Worm (Caenorhabditis elegans) whole organism, L4 larva: ENCODE results near the gene hpd-1.

Experiments
- F37D6.2 ChIP-seq: sonication (generic microtip); optimal IDR thresholded peaks from 2 replicates; lab custom pipeline; 2016; ENCODE audit warnings: mild to moderate bottlenecking, missing genetic modification characterization, missing compliant biosample characterization
- T26A8.4 ChIP-seq: fragments of 200-800 bp; sonication (Bioruptor generic); IDR thresholded peaks from 2 replicates; pipeline ENCODE4 v1.3.6; 2022; ENCODE audit warnings: missing genetic modification characterization, missing compliant biosample characterization
- aha-1 ChIP-seq: fragments of 150-350 bp; peaks from one replicate; lab custom pipeline; 2014; ENCODE audit warnings: missing biosample characterization, missing genetic modification characterization
- aly-2 ChIP-seq: sonication (generic microtip); optimal IDR thresholded peaks from 2 replicates; lab custom pipeline; 2018; ENCODE audit warnings: missing biosample characterization, missing genetic modification characterization
- arid-1 ChIP-seq: fragments of 200-800 bp; sonication (Bioruptor generic); conservative IDR thresholded peaks from 2 replicates; pipeline ENCODE4 v1.3.6; 2022; ENCODE audit warnings: missing genetic modification reagents, missing genetic modification characterization, missing compliant biosample characterization
- ceh-20 ChIP-seq: fragments of 200-800 bp; sonication (Bioruptor generic); IDR thresholded peaks from 2 replicates; pipeline ENCODE4 v1.3.6; 2022; ENCODE audit warnings: missing genetic modification reagents, missing genetic modification characterization, missing compliant biosample characterization
- ceh-28 ChIP-seq: fragments of 150-350 bp; optimal IDR thresholded peaks from 2 replicates; lab custom pipeline; 2014; ENCODE audit warnings: missing biosample characterization, missing genetic modification reagents, missing genetic modification characterization
- cey-2 ChIP-seq: sonication (generic microtip); optimal IDR thresholded peaks from 3 replicates; lab custom pipeline; 2017; ENCODE audit warnings: missing genetic modification characterization, mild to moderate bottlenecking, missing compliant biosample characterization, antibody characterized with exemption, borderline replicate concordance; ENCODE audit not compliant: insufficient read depth
- dmd-6 ChIP-seq: fragments of 200-800 bp; sonication (Bioruptor generic); IDR thresholded peaks from 2 replicates; pipeline ENCODE4 v1.3.6; 2022; ENCODE audit warnings: missing genetic modification reagents, missing genetic modification characterization, missing compliant biosample characterization
- dmd-9 ChIP-seq: fragments of 200-800 bp; sonication (Bioruptor generic); IDR thresholded peaks from 2 replicates; pipeline ENCODE4 v1.3.6; 2022; ENCODE audit warnings: missing genetic modification reagents, missing genetic modification characterization, missing compliant biosample characterization
- dpl-1 ChIP-seq: fragments of 150-350 bp; optimal IDR thresholded peaks from 2 replicates; lab custom pipeline; 2014; ENCODE audit warnings: missing biosample characterization, missing genetic modification reagents, missing genetic modification characterization
- fkh-10 ChIP-seq: fragments of 150-350 bp; optimal IDR thresholded peaks from 2 replicates; lab custom pipeline; 2014; ENCODE audit warnings: missing biosample characterization, missing genetic modification reagents, missing genetic modification characterization
- hif-1 ChIP-seq, 2 experiments: sonication (generic microtip); optimal IDR thresholded peaks; 2 replicates each; lab custom pipeline; 2016 to 2017; ENCODE audit warnings: missing compliant biosample characterization in 2 of 2, missing genetic modification characterization in 2 of 2, missing genetic modification reagents in 2 of 2, missing genotype in 2 of 2, mild to moderate bottlenecking in 1 of 2
- hlh-11 ChIP-seq: fragments of 200-800 bp; sonication (Bioruptor generic); optimal IDR thresholded peaks from 2 replicates; lab custom pipeline; 2018; ENCODE audit warnings: mild to moderate bottlenecking, missing genetic modification characterization, missing compliant biosample characterization
- hlh-30 ChIP-seq: sonication (generic microtip); optimal IDR thresholded peaks from 2 replicates; lab custom pipeline; 2017; ENCODE audit warnings: antibody characterized with exemption, mild to moderate bottlenecking, missing genetic modification characterization, missing compliant biosample characterization; ENCODE audit not compliant: insufficient read depth
- jun-1 ChIP-seq: fragments of 150-350 bp; optimal IDR thresholded peaks from 2 replicates; lab custom pipeline; 2014; ENCODE audit warnings: missing biosample characterization, missing genetic modification reagents, missing genetic modification characterization
- lin-1 ChIP-seq: fragments of 200-800 bp; sonication (Bioruptor generic); IDR thresholded peaks from 2 replicates; pipeline ENCODE4 v1.3.6; 2022; ENCODE audit warnings: missing genetic modification reagents, missing genetic modification characterization, missing compliant biosample characterization
- lin-13 ChIP-seq: fragments of 150-350 bp; optimal IDR thresholded peaks from 2 replicates; lab custom pipeline; 2014; ENCODE audit warnings: missing biosample characterization, missing genetic modification reagents, missing genetic modification characterization
- lin-38 ChIP-seq: fragments of 200-800 bp; sonication (Bioruptor generic); IDR thresholded peaks from 2 replicates; pipeline ENCODE4 v1.3.6; 2022; ENCODE audit warnings: missing genetic modification reagents, missing genetic modification characterization, missing compliant biosample characterization
- lir-3 ChIP-seq: sonication (generic microtip); optimal IDR thresholded peaks from 2 replicates; lab custom pipeline; 2016; ENCODE audit warnings: mild to moderate bottlenecking, missing genetic modification characterization, missing compliant biosample characterization
- lsy-2 ChIP-seq, 2 experiments: fragments of 150-350 bp in 1 of 2; sonication (generic microtip) in 1 of 2; optimal IDR thresholded peaks; 2 replicates each; lab custom pipeline; 2014 to 2017; ENCODE audit warnings: missing biosample characterization in 2 of 2, missing genetic modification characterization in 2 of 2
- madf-9 ChIP-seq: fragments of 200-800 bp; sonication (Bioruptor generic); conservative IDR thresholded peaks from 2 replicates; pipeline ENCODE4 v1.3.6; 2022; ENCODE audit warnings: missing genetic modification reagents, missing genetic modification characterization, missing compliant biosample characterization
- mdl-1 ChIP-seq, 2 experiments: fragments of 150-350 bp in 1 of 2; sonication (generic microtip) in 1 of 2; optimal IDR thresholded peaks; 2 replicates each; lab custom pipeline; 2014 to 2017; ENCODE audit warnings: missing biosample characterization in 2 of 2, missing genetic modification characterization in 2 of 2
- mep-1 ChIP-seq: fragments of 150-350 bp; sonication (generic microtip); optimal IDR thresholded peaks from 3 replicates; lab custom pipeline; 2014; ENCODE audit warnings: missing biosample characterization, missing genetic modification characterization
- mes-2 ChIP-seq: sonication (generic microtip); optimal IDR thresholded peaks from 2 replicates; lab custom pipeline; 2016; ENCODE audit warnings: missing genotype, mild to moderate bottlenecking, missing genetic modification characterization, missing compliant biosample characterization; ENCODE audit not compliant: poor library complexity, severe bottlenecking
- mxl-3 ChIP-seq: fragments of 200-800 bp; sonication (Bioruptor generic); optimal IDR thresholded peaks from 2 replicates; lab custom pipeline; 2018; ENCODE audit warnings: mild to moderate bottlenecking, missing genetic modification characterization, missing compliant biosample characterization
- nhr-11 ChIP-seq: fragments of 150-350 bp; optimal IDR thresholded peaks from 2 replicates; lab custom pipeline; 2014; ENCODE audit warnings: missing biosample characterization, missing genetic modification characterization
- nhr-25 ChIP-seq: sonication (generic microtip); optimal IDR thresholded peaks from 2 replicates; lab custom pipeline; 2017; ENCODE audit warnings: missing genetic modification characterization, mild to moderate bottlenecking, missing compliant biosample characterization, antibody characterized with exemption, moderate library complexity, borderline replicate concordance; ENCODE audit not compliant: insufficient read depth
- nhr-28 ChIP-seq: fragments of 150-350 bp; optimal IDR thresholded peaks from 2 replicates; lab custom pipeline; 2014; ENCODE audit warnings: missing biosample characterization, missing genetic modification characterization
- nhr-41 ChIP-seq: fragments of 200-800 bp; sonication (Bioruptor generic); IDR thresholded peaks from 2 replicates; pipeline ENCODE4 v1.3.6; 2022; ENCODE audit warnings: missing genetic modification reagents, missing genetic modification characterization, missing compliant biosample characterization
- nhr-42 ChIP-seq: fragments of 200-800 bp; sonication (Bioruptor generic); IDR thresholded peaks from 2 replicates; pipeline ENCODE4 v1.3.6; 2022; ENCODE audit warnings: missing genetic modification characterization, missing compliant biosample characterization
- nhr-48 ChIP-seq: sonication (generic microtip); optimal IDR thresholded peaks from 2 replicates; lab custom pipeline; 2016; ENCODE audit warnings: mild to moderate bottlenecking, missing genetic modification characterization, missing compliant biosample characterization
- nhr-6 ChIP-seq: fragments of 150-350 bp; optimal IDR thresholded peaks from 2 replicates; lab custom pipeline; 2014; ENCODE audit warnings: missing biosample characterization, missing genetic modification characterization
- nhr-77 ChIP-seq: fragments of 150-350 bp; optimal IDR thresholded peaks from 2 replicates; lab custom pipeline; 2014; ENCODE audit warnings: missing biosample characterization, missing genetic modification characterization
- php-3 ChIP-seq: fragments of 200-800 bp; sonication (Bioruptor generic); IDR thresholded peaks from 2 replicates; pipeline ENCODE4 v1.3.6; 2022; ENCODE audit warnings: missing genetic modification reagents, missing genetic modification characterization, missing compliant biosample characterization
- pqm-1 ChIP-seq: sonication (generic microtip); optimal IDR thresholded peaks from 2 replicates; lab custom pipeline; 2017; ENCODE audit warnings: missing biosample characterization, missing genetic modification characterization
- rbr-2 ChIP-seq: sonication (generic microtip); optimal IDR thresholded peaks from 2 replicates; lab custom pipeline; 2016; ENCODE audit warnings: missing genotype, missing genetic modification characterization, missing compliant biosample characterization
- skn-1 ChIP-seq: fragments of 150-350 bp; optimal IDR thresholded peaks from 2 replicates; lab custom pipeline; 2014; ENCODE audit warnings: missing biosample characterization, missing genetic modification characterization
- snpc-4 ChIP-seq: fragments of 150-350 bp; optimal IDR thresholded peaks from 2 replicates; lab custom pipeline; 2014; ENCODE audit warnings: missing biosample characterization, missing genetic modification characterization
- spr-1 ChIP-seq: sonication (generic microtip); optimal IDR thresholded peaks from 2 replicates; lab custom pipeline; 2016; ENCODE audit warnings: mild to moderate bottlenecking, missing genetic modification characterization, missing compliant biosample characterization
- unc-62 ChIP-seq, 3 experiments: fragments of 150-350 bp in 1 of 3; sonication (generic microtip); optimal IDR thresholded peaks in 2 of 3; peaks in 1 of 3; 1 replicate in 1 of 3; 2 replicates in 2 of 3; lab custom pipeline; 2014 to 2017; ENCODE audit warnings: missing biosample characterization in 3 of 3, missing genetic modification characterization in 3 of 3, missing genetic modification reagents in 3 of 3, missing genotype in 1 of 3
- zfp-2 ChIP-seq: sonication (generic microtip); optimal IDR thresholded peaks from 2 replicates; lab custom pipeline; 2016; ENCODE audit warnings: mild to moderate bottlenecking, missing genetic modification characterization, missing compliant biosample characterization
- ztf-7 ChIP-seq: fragments of 150-350 bp; optimal IDR thresholded peaks from 2 replicates; lab custom pipeline; 2014; ENCODE audit warnings: missing biosample characterization, missing genetic modification characterization

hpd-1 gene

ce11 chrIII:10524823-10525222, 10.5 kb upstream of the hpd-1 start (continued):
- TF ChIP-seq zfp-2 (tag; lab: Kevin White, UChicago): no peak
- TF ChIP-seq ceh-28 (tag; lab: Kevin White, UChicago): no peak
- no peak for TF ChIP-seq cey-2 (tag; lab: Kevin White, UChicago)

- TF ChIP-seq hlh-11 (tag; lab: Kevin White, UChicago) (peak; percentile 27), mes-2 (peak; percentile 4), unc-62 (GFP tag; optimal IDR thresholded peaks at IDR 0.05 in 1 of 2; lab: Kevin White, UChicago) (peak in 1 of 2 experiments; percentile 48), unc-62 (tag; optimal IDR thresholded peaks at IDR 0.05; lab: Kevin White, UChicago) (no peak), snpc-4 (tag; lab: Kevin White, UChicago) (no peak), mxl-3 (GFP tag; lab: Kevin White, UChicago) (peak; percentile 50), arid-1 (no peak), fkh-10 (GFP tag; lab: Kevin White, UChicago) (no peak), nhr-11 (tag; lab: Kevin White, UChicago) (peak; percentile 67), aha-1 (peak; percentile 82)
Observed at ce11 chrIII:10525927-10526326, 9.4 kb upstream of the hpd-1 start.

ce11 chrIII:10527446-10527845, 7.9 kb upstream of the hpd-1 start:
- TF ChIP-seq lir-3 (tag; lab: Kevin White, UChicago): no peak
- no peak for TF ChIP-seq spr-1 (tag; lab: Kevin White, UChicago)
- TF ChIP-seq madf-9 (GFP tag; lab: Robert Waterston, UW): no peak
- 0 out of 2 replicates have a peak, but pooled peaks have one; percentile 37 for TF ChIP-seq nhr-42 (GFP tag; lab: Robert Waterston, UW)
- peak in 1 of 2 experiments; percentile 53 for TF ChIP-seq unc-62 (GFP tag; optimal IDR thresholded peaks at IDR 0.05 in 1 of 2; lab: Kevin White, UChicago)
- TF ChIP-seq unc-62 (tag; optimal IDR thresholded peaks at IDR 0.05; lab: Kevin White, UChicago): no peak
- no peak for TF ChIP-seq dmd-9 (GFP tag; lab: Robert Waterston, UW)
- no peak for TF ChIP-seq skn-1 (tag; lab: Kevin White, UChicago)

ce11 chrIII:10533310-10533709, 2.0 kb upstream of the hpd-1 start:
- TF ChIP-seq lsy-2 (tag; optimal IDR thresholded peaks at IDR 0.05; lab: Kevin White, UChicago) (peak in 1 of 2 experiments; percentile 38), nhr-42 (GFP tag; lab: Robert Waterston, UW) (no peak), mdl-1 (tag; optimal IDR thresholded peaks at IDR 0.05; lab: Kevin White, UChicago) (peak; percentile 10 to 85), jun-1 (tag; lab: Kevin White, UChicago) (peak; percentile 55), hlh-30 (tag; lab: Kevin White, UChicago) (peak; percentile 85), ceh-28 (tag; lab: Kevin White, UChicago) (no peak), aly-2 (tag; lab: Kevin White, UChicago) (no peak), nhr-25 (tag; lab: Kevin White, UChicago) (no peak), mxl-3 (GFP tag; lab: Kevin White, UChicago) (peak; percentile 87), mep-1 (tag; lab: Kevin White, UChicago) (peak; percentile 55), ztf-7 (peak; percentile 6), ceh-20 (GFP tag; lab: Robert Waterston, UW) (0 out of 2 replicates have a peak, but pooled peaks have one; percentile 17), rbr-2 (peak; percentile 7), nhr-28 (tag; lab: Kevin White, UChicago) (peak; percentile 94), lin-1 (GFP tag; lab: Robert Waterston, UW) (peak; percentile 76), nhr-48 (tag; lab: Kevin White, UChicago) (peak; percentile 69), nhr-6 (peak; percentile 58), pqm-1 (tag; lab: Kevin White, UChicago) (peak; percentile 97), T26A8.4 (GFP tag; lab: Robert Waterston, UW) (0 out of 2 replicates have a peak, but pooled peaks have one; percentile 33), nhr-41 (GFP tag; lab: Robert Waterston, UW) (peak; percentile 11; the same call in 1 of the 2 replicates), nhr-77 (peak; percentile 80), F37D6.2 (tag; lab: Kevin White, UChicago) (no peak), php-3 (peak; percentile 48), arid-1 (no peak), lin-13 (GFP tag; lab: Kevin White, UChicago) (peak; percentile 71), unc-62 (GFP tag; optimal IDR thresholded peaks at IDR 0.05 in 1 of 2; lab: Kevin White, UChicago) (peak; percentile 3 to 98), unc-62 (tag; optimal IDR thresholded peaks at IDR 0.05; lab: Kevin White, UChicago) (no peak), hlh-11 (tag; lab: Kevin White, UChicago) (peak; percentile 94), lin-38 (0 out of 2 replicates have a peak, but pooled peaks have one; percentile 8), dmd-6 (GFP tag; lab: Robert Waterston, UW) (peak; percentile 94), hif-1 (tag; optimal IDR thresholded peaks at IDR 0.05; lab: Kevin White, UChicago) (peak in 1 of 2 experiments; percentile 84), dpl-1 (GFP tag; lab: Kevin White, UChicago) (peak; percentile 28)
